Worm (Caenorhabditis elegans) whole organism, L3 larva: ENCODE results near the gene C55C3.73.

Source experiments
- ZK546.5 ChIP-seq: sonication (generic microtip); optimal IDR thresholded peaks from 2 replicates; lab custom pipeline; 2017; ENCODE audit warnings: missing biosample characterization, missing genetic modification characterization
- aly-2 ChIP-seq: fragments of 150-350 bp; optimal IDR thresholded peaks from 2 replicates; lab custom pipeline; 2014; ENCODE audit warnings: missing biosample characterization, missing genetic modification characterization
- ceh-16 ChIP-seq: sonication (generic microtip); optimal IDR thresholded peaks from 2 replicates; lab custom pipeline; 2017; ENCODE audit warnings: missing biosample characterization, missing genetic modification characterization
- ceh-28 ChIP-seq: fragments of 150-350 bp; optimal IDR thresholded peaks from 2 replicates; lab custom pipeline; 2014; ENCODE audit warnings: missing biosample characterization, missing genetic modification reagents, missing genetic modification characterization
- daf-12 ChIP-seq: fragments of 150-350 bp; optimal IDR thresholded peaks from 2 replicates; lab custom pipeline; 2014; ENCODE audit warnings: missing biosample characterization, missing genetic modification reagents, missing genetic modification characterization
- elt-1 ChIP-seq: fragments of 150-350 bp; optimal IDR thresholded peaks from 2 replicates; lab custom pipeline; 2014; ENCODE audit warnings: missing biosample characterization, missing genetic modification characterization
- elt-2 ChIP-seq: sonication (generic microtip); optimal IDR thresholded peaks from 2 replicates; lab custom pipeline; 2016; ENCODE audit warnings: missing genetic modification reagents, mild to moderate bottlenecking, missing genetic modification characterization, missing compliant biosample characterization
- elt-3 ChIP-seq, 3 experiments: fragments of 150-350 bp in 1 of 3; sonication (generic microtip) in 2 of 3; optimal IDR thresholded peaks; 2 replicates in 2 of 3; 4 replicates in 1 of 3; lab custom pipeline; 2014 to 2017; ENCODE audit warnings: missing biosample characterization in 3 of 3, missing genetic modification characterization in 3 of 3
- fkh-10 ChIP-seq: sonication (generic microtip); optimal IDR thresholded peaks from 2 replicates; lab custom pipeline; 2017; ENCODE audit warnings: missing biosample characterization, missing genetic modification reagents, missing genetic modification characterization
- fos-1 ChIP-seq: fragments of 150-350 bp; optimal IDR thresholded peaks from 2 replicates; lab custom pipeline; 2014; ENCODE audit warnings: missing biosample characterization, missing genetic modification characterization
- jun-1 ChIP-seq: fragments of 150-350 bp; optimal IDR thresholded peaks from 2 replicates; lab custom pipeline; 2014; ENCODE audit warnings: missing biosample characterization, missing genetic modification reagents, missing genetic modification characterization
- lsy-12 ChIP-seq: sonication (generic microtip); optimal IDR thresholded peaks from 2 replicates; lab custom pipeline; 2016; ENCODE audit warnings: mild to moderate bottlenecking, missing genetic modification characterization, missing compliant biosample characterization
- mdl-1 ChIP-seq: fragments of 150-350 bp; optimal IDR thresholded peaks from 2 replicates; lab custom pipeline; 2014; ENCODE audit warnings: missing biosample characterization, missing genetic modification characterization
- nfya-1 ChIP-seq: sonication (generic microtip); optimal IDR thresholded peaks from 2 replicates; lab custom pipeline; 2017; ENCODE audit warnings: missing genetic modification characterization, mild to moderate bottlenecking, missing compliant biosample characterization, antibody characterized with exemption, moderate library complexity; ENCODE audit not compliant: insufficient read depth
- nhr-11 ChIP-seq: fragments of 150-350 bp; optimal IDR thresholded peaks from 2 replicates; lab custom pipeline; 2014; ENCODE audit warnings: missing biosample characterization, missing genetic modification characterization
- nhr-12 ChIP-seq: fragments of 150-350 bp; optimal IDR thresholded peaks from 2 replicates; lab custom pipeline; 2014; ENCODE audit warnings: missing biosample characterization, missing genetic modification characterization
- nhr-23 ChIP-seq: fragments of 150-350 bp; optimal IDR thresholded peaks from 2 replicates; lab custom pipeline; 2014; ENCODE audit warnings: missing biosample characterization, missing genetic modification reagents, missing genetic modification characterization
- nhr-237 ChIP-seq: fragments of 150-350 bp; optimal IDR thresholded peaks from 2 replicates; lab custom pipeline; 2014; ENCODE audit warnings: missing biosample characterization, missing genetic modification characterization
- nhr-25 ChIP-seq: sonication (generic microtip); optimal IDR thresholded peaks from 2 replicates; lab custom pipeline; 2017; ENCODE audit warnings: missing biosample characterization, missing genetic modification characterization
- nhr-28 ChIP-seq: fragments of 150-350 bp; optimal IDR thresholded peaks from 2 replicates; lab custom pipeline; 2014; ENCODE audit warnings: missing biosample characterization, missing genetic modification characterization
- nhr-43 ChIP-seq: sonication (generic microtip); optimal IDR thresholded peaks from 2 replicates; lab custom pipeline; 2016; ENCODE audit warnings: mild to moderate bottlenecking, missing genetic modification characterization, missing compliant biosample characterization; ENCODE audit not compliant: poor library complexity, severe bottlenecking
- nhr-67 ChIP-seq: fragments of 150-350 bp; optimal IDR thresholded peaks from 2 replicates; lab custom pipeline; 2014; ENCODE audit warnings: missing biosample characterization, missing genetic modification characterization
- nhr-76 ChIP-seq: fragments of 150-350 bp; sonication (generic microtip); optimal IDR thresholded peaks from 5 replicates; lab custom pipeline; 2014; ENCODE audit warnings: missing biosample characterization, missing genetic modification characterization
- nhr-77 ChIP-seq: fragments of 150-350 bp; optimal IDR thresholded peaks from 2 replicates; lab custom pipeline; 2014; ENCODE audit warnings: missing biosample characterization, missing genetic modification characterization
- pqm-1 ChIP-seq: fragments of 150-350 bp; optimal IDR thresholded peaks from 2 replicates; lab custom pipeline; 2017; ENCODE audit warnings: missing biosample characterization, missing genetic modification characterization, inconsistent platforms
- skn-1 ChIP-seq: fragments of 150-350 bp; optimal IDR thresholded peaks from 2 replicates; lab custom pipeline; 2014; ENCODE audit warnings: missing biosample characterization, missing genetic modification characterization
- snpc-4 ChIP-seq: fragments of 150-350 bp; optimal IDR thresholded peaks from 2 replicates; lab custom pipeline; 2014; ENCODE audit warnings: missing biosample characterization, missing genetic modification characterization
- tbx-2 ChIP-seq: sonication (generic microtip); optimal IDR thresholded peaks from 2 replicates; lab custom pipeline; 2016; ENCODE audit warnings: mild to moderate bottlenecking, missing genetic modification characterization, missing compliant biosample characterization
- ztf-11 ChIP-seq: fragments of 150-350 bp; optimal IDR thresholded peaks from 2 replicates; lab custom pipeline; 2014; ENCODE audit warnings: missing biosample characterization, missing genetic modification characterization

The C55C3.73 gene

DNA sequence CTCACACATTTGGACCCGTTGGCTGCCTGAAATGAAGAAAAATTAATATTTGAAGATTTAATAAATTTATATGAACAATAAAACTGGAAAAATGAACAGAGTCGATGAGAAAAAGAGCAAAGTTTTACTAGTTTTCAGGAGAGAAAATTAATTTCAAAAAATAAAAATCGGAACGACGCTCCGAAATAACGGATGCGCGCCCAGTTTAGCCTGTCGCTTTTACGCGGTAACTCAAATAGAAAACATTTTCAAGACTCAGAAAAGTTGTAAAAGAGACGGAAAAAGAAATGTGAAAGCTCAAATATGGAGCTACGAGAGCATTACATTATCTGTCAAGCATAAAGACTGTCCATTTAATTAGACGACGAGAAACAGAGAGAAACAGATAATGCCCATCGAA lies at the start of gene C55C3.73, which contains the start of gene perm-5:
C55C3.73 (minus strand) TSS at position 9 of the 400 bp plus-strand sequence.
perm-5 (minus strand) TSS at position 26 of the 400 bp plus-strand sequence.
- TF ChIP-seq nhr-11 (tag; lab: Kevin White, UChicago) (no peak), nhr-25 (tag; lab: Kevin White, UChicago) (no peak), nhr-28 (tag; lab: Kevin White, UChicago) (no peak), lsy-12 (tag; lab: Kevin White, UChicago) (no peak), fkh-10 (GFP tag; lab: Kevin White, UChicago) (no peak), daf-12 (tag; lab: Kevin White, UChicago) (no peak), elt-2 (tag; lab: Kevin White, UChicago) (no peak), nhr-237 (tag; lab: Kevin White, UChicago) (no peak), ztf-11 (tag; lab: Kevin White, UChicago) (no peak), snpc-4 (no peak), tbx-2 (tag; lab: Kevin White, UChicago) (no peak), nhr-67 (tag; lab: Kevin White, UChicago) (no peak), skn-1 (tag; lab: Kevin White, UChicago) (no peak), ceh-28 (tag; lab: Kevin White, UChicago) (no peak), ZK546.5 (tag; lab: Kevin White, UChicago) (no peak), aly-2 (tag; lab: Kevin White, UChicago) (no peak), nhr-12 (tag; lab: Kevin White, UChicago) (no peak), nhr-77 (tag; lab: Kevin White, UChicago) (no peak), fos-1 (tag; lab: Kevin White, UChicago) (no peak), nfya-1 (tag; lab: Kevin White, UChicago) (no peak)
- TF ChIP-seq, all 47 proteins: peak for 0

DNA sequence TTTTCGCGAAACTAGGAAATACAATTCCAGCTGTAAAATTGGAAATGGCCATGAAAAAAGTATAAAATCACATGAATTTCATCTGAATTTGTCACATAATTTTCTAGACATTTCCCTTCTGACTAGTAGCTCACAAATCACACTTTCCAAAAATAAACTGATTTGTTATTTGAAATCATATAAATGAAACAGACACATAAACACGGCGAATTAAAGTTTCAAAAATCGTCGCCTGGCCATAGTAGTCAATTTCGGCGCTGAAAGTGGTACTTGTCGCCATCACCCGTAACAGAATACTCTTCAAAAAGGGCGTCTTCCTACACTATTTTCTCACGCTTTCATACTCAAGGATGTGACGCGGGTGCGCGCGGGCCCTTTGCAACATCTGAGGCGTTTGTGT lies 49.5 kb upstream of the C55C3.73 start:
- TF ChIP-seq nhr-23 (tag; lab: Kevin White, UChicago) (no peak), snpc-4 (no peak), elt-3 (tag; optimal IDR thresholded peaks at IDR 0.05; lab: Kevin White, UChicago) (no peak), ceh-16 (tag; lab: Kevin White, UChicago) (no peak), nhr-28 (tag; lab: Kevin White, UChicago) (no peak), fkh-10 (GFP tag; lab: Kevin White, UChicago) (no peak), mdl-1 (tag; lab: Kevin White, UChicago) (no peak), jun-1 (tag; lab: Kevin White, UChicago) (no peak), daf-12 (tag; lab: Kevin White, UChicago) (no peak), nhr-77 (tag; lab: Kevin White, UChicago) (no peak)

DNA sequence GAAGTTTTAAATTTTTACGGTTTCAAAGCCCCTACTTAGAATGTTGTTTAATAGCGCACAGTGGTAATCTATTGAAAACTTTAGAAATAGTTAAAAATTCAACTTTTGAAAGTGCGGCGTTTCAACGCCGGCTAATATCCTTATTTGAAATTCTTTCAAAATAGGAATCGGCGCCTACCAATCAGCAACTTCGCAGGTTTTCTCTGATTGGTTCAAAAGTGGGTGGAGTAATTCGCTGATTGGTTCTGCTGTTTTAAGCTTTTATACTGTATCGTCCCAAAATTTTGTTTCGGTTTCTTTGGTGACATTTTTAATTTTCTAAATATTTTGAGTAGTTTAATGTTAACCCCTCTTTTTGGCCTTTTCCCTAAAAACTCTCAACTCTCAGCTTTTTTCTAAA lies 48.7 kb upstream of the C55C3.73 start:
- TF ChIP-seq nfya-1 (tag; lab: Kevin White, UChicago) (peak; percentile 94), daf-12 (tag; lab: Kevin White, UChicago) (no peak)
- TF ChIP-seq, all 47 proteins: peak for 1

DNA sequence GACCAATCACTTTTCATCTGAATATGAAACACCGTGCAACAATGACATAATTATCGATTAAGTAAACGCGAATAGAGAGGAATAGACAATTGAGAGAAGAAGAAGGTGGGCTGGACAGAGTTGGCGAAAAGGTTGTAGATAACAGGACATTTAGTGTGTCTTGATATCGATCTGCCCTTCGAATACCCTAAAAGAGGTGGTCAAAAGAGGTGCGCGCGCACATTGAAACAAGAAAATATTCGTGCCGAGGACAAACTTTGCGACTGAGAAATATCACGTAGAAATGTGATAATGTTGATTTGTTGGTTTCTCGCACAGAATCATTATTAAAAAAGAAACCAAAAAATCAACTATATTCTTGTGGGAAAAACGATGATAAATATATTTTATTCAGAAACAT lies 46.6 kb upstream of the C55C3.73 start:
- TF ChIP-seq nfya-1 (tag; lab: Kevin White, UChicago) = peak; percentile 22
- peak; percentile 36 for TF ChIP-seq nhr-23 (tag; lab: Kevin White, UChicago)
- no peak for TF ChIP-seq fkh-10 (GFP tag; lab: Kevin White, UChicago)
- peak; percentile 41 for TF ChIP-seq elt-2 (tag; lab: Kevin White, UChicago)
- no peak for TF ChIP-seq nhr-76 (tag; lab: Kevin White, UChicago)
- TF ChIP-seq nhr-43 (tag; lab: Kevin White, UChicago) = peak; percentile 25
- TF ChIP-seq elt-1 (tag; lab: Kevin White, UChicago) = peak; percentile 51
- peak; percentile 51 for TF ChIP-seq ceh-28 (tag; lab: Kevin White, UChicago)
- peak; percentile 29 for TF ChIP-seq nhr-25 (tag; lab: Kevin White, UChicago)
- peak in 1 of 3 experiments; percentile 12 for TF ChIP-seq elt-3 (tag; optimal IDR thresholded peaks at IDR 0.05; lab: Kevin White, UChicago)

DNA sequence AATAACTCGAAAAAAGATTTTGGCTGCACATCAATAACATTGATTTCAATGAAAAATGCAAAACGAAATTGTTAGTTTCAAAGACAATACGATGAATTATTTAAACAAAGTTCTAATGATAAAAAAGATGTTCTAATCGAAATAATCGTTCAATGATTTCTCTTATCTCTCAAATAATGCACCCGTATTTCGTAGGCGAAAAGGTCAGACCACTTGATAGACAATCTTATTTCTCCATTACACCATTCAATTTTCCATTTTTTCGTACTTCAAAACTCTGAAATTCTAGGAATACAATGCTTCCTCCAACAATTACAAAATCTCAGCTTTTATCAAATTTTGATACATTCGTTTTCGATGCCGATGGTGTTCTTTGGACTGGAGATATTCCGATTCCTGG lies 40.9 kb upstream of the C55C3.73 start, which contains the start of gene C45E5.1:
C45E5.1 (plus strand) TSS at position 290 of the 400 bp plus-strand sequence.
- peak; percentile 47 for TF ChIP-seq pqm-1 (tag; lab: Kevin White, UChicago)
- TF ChIP-seq tbx-2 (tag; lab: Kevin White, UChicago) = no peak
- TF ChIP-seq elt-2 (tag; lab: Kevin White, UChicago) = peak; percentile 49
- TF ChIP-seq nhr-12 (tag; lab: Kevin White, UChicago) = no peak
